Worm (Caenorhabditis elegans) whole organism, L2 larva: Measurements from ENCODE around the gene unc-64.

Experiments
- C34F6.9 ChIP-seq: fragments of 150-350 bp; optimal IDR thresholded peaks from 2 replicates; lab custom pipeline; 2014; ENCODE audit warnings: missing biosample characterization, missing genetic modification characterization
- ZK546.5 ChIP-seq: sonication (generic microtip); optimal IDR thresholded peaks from 2 replicates; lab custom pipeline; 2017; ENCODE audit warnings: missing biosample characterization, missing genetic modification characterization
- ceh-16 ChIP-seq: fragments of 150-350 bp; optimal IDR thresholded peaks from 2 replicates; lab custom pipeline; 2014; ENCODE audit warnings: missing biosample characterization, missing genetic modification characterization
- egl-27 ChIP-seq: sonication (generic microtip); optimal IDR thresholded peaks from 3 replicates; lab custom pipeline; 2017; ENCODE audit warnings: missing biosample characterization, missing genetic modification reagents, missing genetic modification characterization
- elt-1 ChIP-seq: fragments of 150-350 bp; optimal IDR thresholded peaks from 2 replicates; lab custom pipeline; 2014; ENCODE audit warnings: missing biosample characterization, missing genetic modification characterization
- elt-3 ChIP-seq: sonication (generic microtip); optimal IDR thresholded peaks from 2 replicates; lab custom pipeline; 2017; ENCODE audit warnings: missing biosample characterization, missing genetic modification characterization
- nhr-11 ChIP-seq: fragments of 150-350 bp; optimal IDR thresholded peaks from 2 replicates; lab custom pipeline; 2014; ENCODE audit warnings: missing biosample characterization, missing genetic modification characterization
- nhr-23 ChIP-seq: fragments of 150-350 bp; optimal IDR thresholded peaks from 2 replicates; lab custom pipeline; 2014; ENCODE audit warnings: missing biosample characterization, missing genetic modification reagents, missing genetic modification characterization
- nhr-237 ChIP-seq: fragments of 150-350 bp; optimal IDR thresholded peaks from 2 replicates; lab custom pipeline; 2014; ENCODE audit warnings: missing biosample characterization, missing genetic modification characterization
- nhr-6 ChIP-seq: fragments of 150-350 bp; optimal IDR thresholded peaks from 2 replicates; lab custom pipeline; 2014; ENCODE audit warnings: missing biosample characterization, missing genetic modification characterization
- sem-4 ChIP-seq: fragments of 150-350 bp; optimal IDR thresholded peaks from 2 replicates; lab custom pipeline; 2014; ENCODE audit warnings: missing biosample characterization, missing genetic modification reagents, missing genetic modification characterization
- sma-9 ChIP-seq, 2 experiments: fragments of 150-350 bp in 1 of 2; sonication (generic microtip) in 1 of 2; optimal IDR thresholded peaks; 2 replicates each; lab custom pipeline; 2014 to 2016; ENCODE audit warnings: missing genetic modification characterization in 2 of 2, mild to moderate bottlenecking in 1 of 2, missing biosample characterization in 1 of 2, missing compliant biosample characterization in 1 of 2, missing genetic modification reagents in 1 of 2, moderate library complexity in 1 of 2
- unc-62 ChIP-seq: fragments of 150-350 bp; optimal IDR thresholded peaks from 2 replicates; lab custom pipeline; 2014; ENCODE audit warnings: missing biosample characterization, missing genetic modification reagents, missing genetic modification characterization
- ztf-11 ChIP-seq: sonication (generic microtip); optimal IDR thresholded peaks from 2 replicates; lab custom pipeline; 2017; ENCODE audit warnings: missing biosample characterization, missing genetic modification characterization

ce11 chrIII:13315071-13315470, 38.0 kb downstream of the unc-64 start, which contains the start of gene dph-7:
- TF ChIP-seq sem-4 = no peak
- TF ChIP-seq nhr-23 (tag; lab: Kevin White, UChicago) = no peak
- no peak for TF ChIP-seq nhr-6 (tag; lab: Kevin White, UChicago)
- no peak for TF ChIP-seq sma-9 (GFP tag; optimal IDR thresholded peaks at IDR 0.05; lab: Kevin White, UChicago)
- no peak for TF ChIP-seq sma-9 (tag; optimal IDR thresholded peaks at IDR 0.05; lab: Kevin White, UChicago)
- no peak for TF ChIP-seq unc-62
- no peak for TF ChIP-seq egl-27
- TF ChIP-seq ZK546.5 (tag; lab: Kevin White, UChicago) = no peak
- no peak for TF ChIP-seq nhr-237 (tag; lab: Kevin White, UChicago)
- TF ChIP-seq ztf-11 (tag; lab: Kevin White, UChicago) = no peak
- no peak for TF ChIP-seq C34F6.9
- TF ChIP-seq elt-3 (tag; lab: Kevin White, UChicago) = no peak
- no peak for TF ChIP-seq elt-1 (tag; lab: Kevin White, UChicago)
- no peak for TF ChIP-seq nhr-11 (tag; lab: Kevin White, UChicago)
- TF ChIP-seq ceh-16 (tag; lab: Kevin White, UChicago) = no peak
